Worm (Caenorhabditis elegans): ENCODE data around the gene uvs-1.

- TF ChIP-seq ZK546.5 (tag; optimal IDR thresholded peaks at IDR 0.05) (no peak), nhr-77 (tag; optimal IDR thresholded peaks at IDR 0.05) (no peak), egl-27 (tag; optimal IDR thresholded peaks at IDR 0.05) (no peak), lsy-2 (tag; optimal IDR thresholded peaks at IDR 0.05) (no peak), nhr-237 (tag; optimal IDR thresholded peaks at IDR 0.05) (no peak), dmd-4 (tag; optimal IDR thresholded peaks at IDR 0.05) (no peak), nhr-12 (tag; optimal IDR thresholded peaks at IDR 0.05) (no peak), blmp-1 (tag; optimal IDR thresholded peaks at IDR 0.05; ENCODE audit: insufficient read depth) (no peak), unc-55 (GFP tag; optimal IDR thresholded peaks at IDR 0.05) (no peak), C34F6.9 (tag; optimal IDR thresholded peaks at IDR 0.05) (no peak), mab-5 (tag; optimal IDR thresholded peaks at IDR 0.05) (no peak), ztf-11 (tag; optimal IDR thresholded peaks at IDR 0.05) (no peak), ceh-16 (tag; optimal IDR thresholded peaks at IDR 0.05) (no peak), ztf-4 (tag; optimal IDR thresholded peaks at IDR 0.05) (no peak)
Observed at ce11 chrV:7778999-7779398, 25.0 kb downstream of the uvs-1 start.
